Worm (Caenorhabditis elegans) whole organism, L1 larva: ENCODE results near the gene cyp-13A3.
A peak's percentile ranks its signal among the peaks of the same experiment; 100 is the strongest.

Experiments used
- C04F5.9 ChIP-seq: sonication (generic microtip); optimal IDR thresholded peaks from 2 replicates; lab custom pipeline; 2016; ENCODE audit warnings: missing genetic modification characterization, missing compliant biosample characterization
- C16A3.4 ChIP-seq: fragments of 150-350 bp; optimal IDR thresholded peaks from 2 replicates; lab custom pipeline; 2014; ENCODE audit warnings: missing biosample characterization, missing genetic modification characterization
- F16B12.6 ChIP-seq: fragments of 150-350 bp; optimal IDR thresholded peaks from 2 replicates; lab custom pipeline; 2014; ENCODE audit warnings: missing biosample characterization, missing genetic modification characterization
- Y116A8C.19 ChIP-seq: sonication (generic microtip); optimal IDR thresholded peaks from 2 replicates; lab custom pipeline; 2016; ENCODE audit warnings: missing compliant biosample characterization, missing genetic modification characterization, borderline replicate concordance
- ceh-63 ChIP-seq: fragments of 200-800 bp; sonication (Bioruptor generic); optimal IDR thresholded peaks from 2 replicates; lab custom pipeline; 2018; ENCODE audit warnings: mild to moderate bottlenecking, missing genetic modification characterization, missing compliant biosample characterization
- ceh-8 ChIP-seq: fragments of 200-800 bp; sonication (Bioruptor generic); optimal IDR thresholded peaks from 2 replicates; lab custom pipeline; 2018; ENCODE audit warnings: mild to moderate bottlenecking, missing genetic modification characterization, moderate library complexity, missing compliant biosample characterization
- ceh-82 ChIP-seq, 3 experiments: fragments of 150-350 bp in 1 of 3; sonication (generic microtip) in 2 of 3; optimal IDR thresholded peaks; 2 replicates each; lab custom pipeline; 2014 to 2017; ENCODE audit warnings: missing biosample characterization in 3 of 3, missing genetic modification characterization in 3 of 3
- ceh-88 ChIP-seq: fragments of 200-800 bp; sonication (Bioruptor generic); IDR thresholded peaks from 2 replicates; pipeline ENCODE4 v1.3.6; 2022; ENCODE audit warnings: missing genetic modification characterization, missing compliant biosample characterization
- ceh-90 ChIP-seq: sonication (generic microtip); optimal IDR thresholded peaks from 2 replicates; lab custom pipeline; 2016; ENCODE audit warnings: missing genetic modification characterization, missing compliant biosample characterization
- ces-1 ChIP-seq: fragments of 150-350 bp; optimal IDR thresholded peaks from 2 replicates; lab custom pipeline; 2014; ENCODE audit warnings: missing biosample characterization, missing genetic modification reagents, missing genetic modification characterization
- dpl-1 ChIP-seq, 3 experiments: fragments of 150-350 bp in 2 of 3; sonication (generic microtip) in 1 of 3; optimal IDR thresholded peaks; 2 replicates each; lab custom pipeline; 2014 to 2017; ENCODE audit warnings: missing biosample characterization in 3 of 3, missing genetic modification characterization in 3 of 3, missing genetic modification reagents in 3 of 3
- dsc-1 ChIP-seq: sonication (generic microtip); optimal IDR thresholded peaks from 2 replicates; lab custom pipeline; 2016; ENCODE audit warnings: mild to moderate bottlenecking, missing genetic modification characterization, missing compliant biosample characterization
- efl-1 ChIP-seq, 4 experiments: fragments of 150-350 bp; optimal IDR thresholded peaks in 3 of 4; peaks in 1 of 4; 1 replicate in 1 of 4; 2 replicates in 3 of 4; lab custom pipeline; 2014; ENCODE audit warnings: missing biosample characterization in 2 of 4, missing genetic modification characterization in 2 of 4, missing genetic modification reagents in 2 of 4
- efl-3 ChIP-seq: fragments of 200-800 bp; sonication (Bioruptor generic); optimal IDR thresholded peaks from 2 replicates; lab custom pipeline; 2018; ENCODE audit warnings: mild to moderate bottlenecking, missing genetic modification characterization, missing compliant biosample characterization
- egl-13 ChIP-seq: sonication (generic microtip); optimal IDR thresholded peaks from 2 replicates; lab custom pipeline; 2016; ENCODE audit warnings: missing genotype, missing genetic modification reagents, missing genetic modification characterization, missing compliant biosample characterization
- elt-2 ChIP-seq: sonication (generic microtip); optimal IDR thresholded peaks from 2 replicates; lab custom pipeline; 2016; ENCODE audit warnings: missing genetic modification characterization, mild to moderate bottlenecking, inconsistent platforms, missing compliant biosample characterization, missing genetic modification reagents
- elt-3 ChIP-seq, 6 experiments: fragments of 150-350 bp in 1 of 6; sonication (generic microtip); optimal IDR thresholded peaks; 2 replicates each; lab custom pipeline; 2017 to 2018; ENCODE audit warnings: missing biosample characterization in 6 of 6, missing genetic modification characterization in 6 of 6, inconsistent platforms in 1 of 6
- hlh-4 ChIP-seq: sonication (generic microtip); optimal IDR thresholded peaks from 2 replicates; lab custom pipeline; 2016; ENCODE audit warnings: mild to moderate bottlenecking, missing genetic modification characterization, missing compliant biosample characterization
- irx-1 ChIP-seq: sonication (generic microtip); optimal IDR thresholded peaks from 2 replicates; lab custom pipeline; 2016; ENCODE audit warnings: missing genetic modification characterization, missing compliant biosample characterization
- jun-1 ChIP-seq: fragments of 150-350 bp; optimal IDR thresholded peaks from 2 replicates; lab custom pipeline; 2014; ENCODE audit warnings: missing biosample characterization, missing genetic modification reagents, missing genetic modification characterization
- lin-13 ChIP-seq: fragments of 150-350 bp; optimal IDR thresholded peaks from 2 replicates; lab custom pipeline; 2014; ENCODE audit warnings: missing biosample characterization, missing genetic modification reagents, missing genetic modification characterization
- lin-14 ChIP-seq: fragments of 200-800 bp; sonication (Bioruptor generic); optimal IDR thresholded peaks from 2 replicates; lab custom pipeline; 2018; ENCODE audit warnings: mild to moderate bottlenecking, missing genetic modification characterization, moderate library complexity, missing compliant biosample characterization
- lin-15B ChIP-seq: fragments of 150-350 bp; sonication (generic microtip); optimal IDR thresholded peaks from 3 replicates; lab custom pipeline; 2014; ENCODE audit warnings: missing biosample characterization, missing genetic modification characterization
- lin-35 ChIP-seq, 2 experiments: fragments of 150-350 bp; optimal IDR thresholded peaks; 2 replicates each; lab custom pipeline; 2014; ENCODE audit warnings: missing biosample characterization in 2 of 2, missing genetic modification characterization in 2 of 2, missing genetic modification reagents in 2 of 2
- lir-3 ChIP-seq: sonication (generic microtip); optimal IDR thresholded peaks from 2 replicates; lab custom pipeline; 2016; ENCODE audit warnings: mild to moderate bottlenecking, missing genetic modification characterization, moderate library complexity, missing compliant biosample characterization; ENCODE audit not compliant: poor library complexity
- lsy-2 ChIP-seq, 2 experiments: fragments of 150-350 bp; optimal IDR thresholded peaks; 2 replicates each; lab custom pipeline; 2014; ENCODE audit warnings: missing biosample characterization in 2 of 2, missing genetic modification characterization in 2 of 2
- mab-9 ChIP-seq: fragments of 200-800 bp; sonication (Bioruptor generic); IDR thresholded peaks from 2 replicates; pipeline ENCODE4 v1.3.6; 2022; ENCODE audit warnings: missing genetic modification reagents, missing genetic modification characterization, missing compliant biosample characterization
- mep-1 ChIP-seq: fragments of 150-350 bp; optimal IDR thresholded peaks from 2 replicates; lab custom pipeline; 2014; ENCODE audit warnings: missing biosample characterization, missing genetic modification characterization
- nhr-11 ChIP-seq: fragments of 150-350 bp; optimal IDR thresholded peaks from 2 replicates; lab custom pipeline; 2014; ENCODE audit warnings: missing biosample characterization, missing genetic modification characterization
- nhr-20 ChIP-seq: sonication (generic microtip); optimal IDR thresholded peaks from 2 replicates; lab custom pipeline; 2016; ENCODE audit warnings: mild to moderate bottlenecking, missing genetic modification characterization, missing compliant biosample characterization
- nhr-28 ChIP-seq: fragments of 150-350 bp; optimal IDR thresholded peaks from 2 replicates; lab custom pipeline; 2014; ENCODE audit warnings: missing biosample characterization, missing genetic modification characterization
- nhr-47 ChIP-seq: sonication (generic microtip); optimal IDR thresholded peaks from 2 replicates; lab custom pipeline; 2016; ENCODE audit warnings: mild to moderate bottlenecking, missing genetic modification characterization, moderate library complexity, missing compliant biosample characterization
- nhr-71 ChIP-seq: sonication (generic microtip); optimal IDR thresholded peaks from 2 replicates; lab custom pipeline; 2016; ENCODE audit warnings: mild to moderate bottlenecking, missing genetic modification characterization, moderate library complexity, missing compliant biosample characterization
- nhr-76 ChIP-seq: sonication (generic microtip); optimal IDR thresholded peaks from 2 replicates; lab custom pipeline; 2017; ENCODE audit warnings: missing biosample characterization, missing genetic modification characterization
- nhr-77 ChIP-seq: fragments of 150-350 bp; optimal IDR thresholded peaks from 2 replicates; lab custom pipeline; 2014; ENCODE audit warnings: missing biosample characterization, missing genetic modification characterization
- nhr-84 ChIP-seq: sonication (generic microtip); optimal IDR thresholded peaks from 2 replicates; lab custom pipeline; 2017; ENCODE audit warnings: missing biosample characterization, missing genetic modification characterization
- nhr-90 ChIP-seq: sonication (generic microtip); optimal IDR thresholded peaks from 2 replicates; lab custom pipeline; 2016; ENCODE audit warnings: mild to moderate bottlenecking, missing genetic modification characterization, missing compliant biosample characterization; ENCODE audit not compliant: poor library complexity
- pag-3 ChIP-seq: sonication (generic microtip); optimal IDR thresholded peaks from 2 replicates; lab custom pipeline; 2017; ENCODE audit warnings: missing genetic modification characterization, mild to moderate bottlenecking, missing compliant biosample characterization, antibody characterized with exemption, borderline replicate concordance; ENCODE audit not compliant: insufficient read depth
- pax-3 ChIP-seq: fragments of 200-800 bp; sonication (Bioruptor generic); optimal IDR thresholded peaks from 2 replicates; lab custom pipeline; 2018; ENCODE audit warnings: mild to moderate bottlenecking, missing genetic modification characterization, moderate library complexity, missing compliant biosample characterization
- skn-1 ChIP-seq: fragments of 150-350 bp; optimal IDR thresholded peaks from 2 replicates; lab custom pipeline; 2014; ENCODE audit warnings: missing biosample characterization, missing genetic modification characterization
- snpc-4 ChIP-seq: fragments of 150-350 bp; optimal IDR thresholded peaks from 2 replicates; lab custom pipeline; 2014; ENCODE audit warnings: missing biosample characterization, missing genetic modification characterization
- snu-23 ChIP-seq: sonication (generic microtip); optimal IDR thresholded peaks from 2 replicates; lab custom pipeline; 2016; ENCODE audit warnings: missing genetic modification characterization, missing compliant biosample characterization
- sptf-1 ChIP-seq: fragments of 150-350 bp; optimal IDR thresholded peaks from 2 replicates; lab custom pipeline; 2014; ENCODE audit warnings: missing biosample characterization, missing genetic modification characterization
- sup-37 ChIP-seq: fragments of 200-800 bp; sonication (Bioruptor generic); optimal IDR thresholded peaks from 2 replicates; lab custom pipeline; 2018; ENCODE audit warnings: mild to moderate bottlenecking, missing genetic modification characterization, missing compliant biosample characterization
- swsn-7 ChIP-seq: sonication (generic microtip); optimal IDR thresholded peaks from 2 replicates; lab custom pipeline; 2016; ENCODE audit warnings: missing genetic modification characterization, missing compliant biosample characterization
- tbx-2 ChIP-seq: sonication (generic microtip); optimal IDR thresholded peaks from 2 replicates; lab custom pipeline; 2016; ENCODE audit warnings: missing genetic modification characterization, missing compliant biosample characterization
- unc-30 ChIP-seq: sonication (generic microtip); optimal IDR thresholded peaks from 2 replicates; lab custom pipeline; 2017; ENCODE audit warnings: missing biosample characterization, missing genetic modification characterization
- unc-62 ChIP-seq: fragments of 150-350 bp; optimal IDR thresholded peaks from 2 replicates; lab custom pipeline; 2014; ENCODE audit warnings: missing biosample characterization, missing genetic modification reagents, missing genetic modification characterization
- unc-98 ChIP-seq: fragments of 200-800 bp; sonication (Bioruptor generic); IDR thresholded peaks from 2 replicates; pipeline ENCODE4 v1.3.6; 2022; ENCODE audit warnings: missing genetic modification characterization, missing compliant biosample characterization
- vab-15 ChIP-seq: sonication (generic microtip); optimal IDR thresholded peaks from 2 replicates; lab custom pipeline; 2017; ENCODE audit warnings: missing genotype, mild to moderate bottlenecking, missing genetic modification characterization, missing compliant biosample characterization
- zag-1 ChIP-seq: fragments of 150-350 bp; optimal IDR thresholded peaks from 2 replicates; lab custom pipeline; 2014; ENCODE audit warnings: missing biosample characterization, missing genetic modification characterization
- ztf-4 ChIP-seq: fragments of 150-350 bp; optimal IDR thresholded peaks from 2 replicates; lab custom pipeline; 2014; ENCODE audit warnings: missing biosample characterization, missing genetic modification characterization

Gene cyp-13A3

ce11 chrII:9746069-9746468, 47.0 kb downstream of the cyp-13A3 start, which contains the start of the genes Y53C12B.1 and nos-3 (continued):
- TF ChIP-seq dsc-1 (tag; lab: Kevin White, UChicago) (peak; percentile 57), mab-9 (GFP tag; lab: Robert Waterston, UW) (no peak), skn-1 (tag; lab: Kevin White, UChicago) (peak; percentile 82), lir-3 (tag; lab: Kevin White, UChicago) (peak; percentile 63), sup-37 (GFP tag; lab: Kevin White, UChicago) (no peak), lin-13 (GFP tag; lab: Kevin White, UChicago) (peak; percentile 64), lin-35 (GFP tag; optimal IDR thresholded peaks at IDR 0.05; lab: Kevin White, UChicago) (peak; percentile 83 to 87), swsn-7 (tag; lab: Kevin White, UChicago) (peak; percentile 77), pag-3 (tag; lab: Kevin White, UChicago) (no peak), Y116A8C.19 (no peak), nhr-20 (tag; lab: Kevin White, UChicago) (peak; percentile 83), unc-62 (GFP tag; lab: Kevin White, UChicago) (no peak), nhr-47 (tag; lab: Kevin White, UChicago) (peak; percentile 80), C04F5.9 (tag; lab: Kevin White, UChicago) (peak; percentile 18), dpl-1 (GFP tag; optimal IDR thresholded peaks at IDR 0.05; lab: Kevin White, UChicago) (peak; percentile 71 to 81 (median 78)), elt-3 (tag; optimal IDR thresholded peaks at IDR 0.05; lab: Kevin White, UChicago) (peak in 3 of 6 experiments; percentile 8 to 81 (median 69)), zag-1 (no peak), sptf-1 (no peak), elt-2 (tag; lab: Kevin White, UChicago) (peak; percentile 28), egl-13 (peak; percentile 39), tbx-2 (tag; lab: Kevin White, UChicago) (peak; percentile 75), ceh-90 (tag; lab: Kevin White, UChicago) (no peak), ztf-4 (no peak), mep-1 (tag; lab: Kevin White, UChicago) (peak; percentile 61), ceh-88 (no peak), irx-1 (tag; lab: Kevin White, UChicago) (peak; percentile 68), unc-30 (tag; lab: Kevin White, UChicago) (no peak), nhr-11 (tag; lab: Kevin White, UChicago) (peak; percentile 62), nhr-76 (tag; lab: Kevin White, UChicago) (no peak), snpc-4 (peak; percentile 27), nhr-84 (no peak), lsy-2 (tag; optimal IDR thresholded peaks at IDR 0.05; lab: Kevin White, UChicago) (peak; percentile 99), nhr-71 (tag; lab: Kevin White, UChicago) (peak; percentile 85), lin-14 (GFP tag; lab: Kevin White, UChicago) (peak; percentile 80), hlh-4 (no peak), unc-98 (GFP tag; lab: Robert Waterston, UW) (no peak), ceh-8 (GFP tag; lab: Kevin White, UChicago) (peak; percentile 22), snu-23 (GFP tag; lab: Kevin White, UChicago) (peak; percentile 89), ces-1 (GFP tag; lab: Kevin White, UChicago) (no peak), jun-1 (peak; percentile 59), nhr-90 (peak; percentile 68), nhr-77 (peak; percentile 69), nhr-28 (tag; lab: Kevin White, UChicago) (no peak), pax-3 (tag; lab: Kevin White, UChicago) (peak; percentile 28), vab-15 (tag; lab: Kevin White, UChicago) (peak; percentile 41), F16B12.6 (tag; lab: Kevin White, UChicago) (peak; percentile 65), lin-15B (tag; lab: Kevin White, UChicago) (peak; percentile 57), efl-3 (GFP tag; lab: Kevin White, UChicago) (no peak), C16A3.4 (tag; lab: Kevin White, UChicago) (peak; percentile 90), ceh-82 (tag; optimal IDR thresholded peaks at IDR 0.05; lab: Kevin White, UChicago) (peak; percentile 54 to 84 (median 77)), ceh-63 (GFP tag; lab: Kevin White, UChicago) (no peak), efl-1 (optimal IDR thresholded peaks at IDR 0.05; lab: Kevin White, UChicago) (peak; percentile 87 to 89), efl-1 (GFP tag; optimal IDR thresholded peaks at IDR 0.05 in 1 of 2; lab: Kevin White, UChicago) (peak; percentile 77 to 97)
